Worm (Caenorhabditis elegans) whole organism, L4/young adult: Measurements from ENCODE around the gene pcyt-1.

Experiments
- W03F9.2 ChIP-seq: fragments of 150-350 bp; optimal IDR thresholded peaks from 2 replicates; lab custom pipeline; 2014; ENCODE audit warnings: missing biosample characterization, missing genetic modification characterization
- dao-5 ChIP-seq: sonication (generic microtip); optimal IDR thresholded peaks from 2 replicates; lab custom pipeline; 2016; ENCODE audit warnings: missing genotype, missing genetic modification characterization, moderate library complexity, missing compliant biosample characterization
- him-1 ChIP-seq: sonication (generic microtip); optimal IDR thresholded peaks from 2 replicates; lab custom pipeline; 2016; ENCODE audit warnings: missing genotype, missing genetic modification reagents, missing genetic modification characterization, missing compliant biosample characterization

DNA sequence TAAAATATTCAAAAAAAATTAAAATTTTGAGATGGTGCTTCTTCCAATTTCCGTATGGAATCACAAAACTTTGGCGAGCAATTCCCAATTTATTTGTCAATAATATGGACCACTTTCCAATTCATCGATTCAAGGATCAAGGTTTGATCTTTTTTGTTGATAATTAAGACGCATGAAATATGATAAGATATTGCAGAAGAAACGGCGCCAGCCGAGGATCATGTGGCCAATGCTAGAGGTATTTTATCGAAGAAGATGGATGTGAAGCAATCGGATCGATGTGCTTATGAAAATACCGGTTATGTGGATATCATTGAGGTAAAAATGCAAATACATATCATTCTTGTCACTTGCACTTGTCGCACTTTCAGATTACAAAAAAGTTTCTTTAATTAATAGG is 21.7 kb upstream of the pcyt-1 start:
- TF ChIP-seq W03F9.2 (tag; lab: Kevin White, UChicago), result no peak
- TF ChIP-seq him-1, result no peak
- TF ChIP-seq dao-5 (tag; lab: Kevin White, UChicago), result no peak
